Worm (Caenorhabditis elegans): ENCODE data around the gene srh-67.

DNA sequence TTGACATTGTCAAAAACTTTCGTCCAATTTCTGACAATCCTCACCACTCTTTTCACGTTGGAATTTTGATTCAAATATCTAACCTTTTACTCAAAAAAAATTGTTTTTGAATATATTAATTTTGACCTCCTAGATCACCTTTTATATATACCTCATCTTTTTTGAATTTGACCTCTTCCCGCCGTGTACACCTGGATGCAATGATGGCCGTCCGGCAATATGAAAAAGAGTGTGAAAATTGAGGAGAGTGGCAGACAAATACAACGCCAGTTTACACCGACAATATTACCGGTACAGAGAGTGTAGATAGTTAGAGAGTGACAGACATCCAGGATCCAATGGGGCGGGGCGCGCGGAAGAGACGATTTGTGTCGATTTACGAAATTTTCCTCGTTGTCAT is 10.9 kb downstream of the srh-67 start, which contains the start of gene ceh-99:
- TF ChIP-seq B0310.2 (tag; optimal IDR thresholded peaks at IDR 0.05) (no peak), ama-1 (optimal IDR thresholded peaks at IDR 0.05) (no peak), pes-1 (GFP tag; IDR thresholded peaks at IDR 0.05) (no peak), ceh-13 (GFP tag; optimal IDR thresholded peaks at IDR 0.05) (no peak), hnd-1 (tag; optimal IDR thresholded peaks at IDR 0.05) (no peak), tbx-37 (GFP tag; conservative IDR thresholded peaks at IDR 0.05) (no peak), F13C5.2 (tag; optimal IDR thresholded peaks at IDR 0.05) (no peak), hmg-4 (GFP tag; optimal IDR thresholded peaks at IDR 0.05) (no peak), flt-1 (GFP tag; IDR thresholded peaks at IDR 0.05) (no peak), tbx-11 (GFP tag; IDR thresholded peaks at IDR 0.05) (no peak)
